Worm (Caenorhabditis elegans): ENCODE data around the gene F46B3.15.
A peak's percentile ranks its signal among the peaks of the same experiment; 100 is the strongest.

Gene F46B3.15

ce11 chrV:20618632-20619031 is 14.9 kb downstream of the F46B3.15 start, which contains the start of gene F46B3.7:
TSS of gene F46B3.7 (minus strand) at chrV:20618732.
- no peak for TF ChIP-seq nhr-90 (tag; optimal IDR thresholded peaks at IDR 0.05; ENCODE audit: poor library complexity)
- no peak for TF ChIP-seq Y116A8C.19 (tag; optimal IDR thresholded peaks at IDR 0.05; ENCODE audit: borderline replicate concordance)
- no peak for TF ChIP-seq zip-4 (GFP tag; optimal IDR thresholded peaks at IDR 0.05)
- no peak for TF ChIP-seq jun-1 (tag; optimal IDR thresholded peaks at IDR 0.05)
- TF ChIP-seq hpl-2 (GFP tag; optimal IDR thresholded peaks at IDR 0.05): no peak
- TF ChIP-seq grh-1 (GFP tag; IDR thresholded peaks at IDR 0.05): no peak
- no peak for TF ChIP-seq ceh-88 (GFP tag; IDR thresholded peaks at IDR 0.05)
- TF ChIP-seq ceh-8 (GFP tag; optimal IDR thresholded peaks at IDR 0.05): no peak
- TF ChIP-seq hlh-4 (tag; optimal IDR thresholded peaks at IDR 0.05): no peak
- no peak for TF ChIP-seq swsn-7 (tag; optimal IDR thresholded peaks at IDR 0.05)
- no peak for TF ChIP-seq nhr-237 (tag; optimal IDR thresholded peaks at IDR 0.05)
- TF ChIP-seq irx-1 (tag; optimal IDR thresholded peaks at IDR 0.05): no peak
- TF ChIP-seq pax-3 (tag; optimal IDR thresholded peaks at IDR 0.05): no peak
- TF ChIP-seq egl-13 (tag; optimal IDR thresholded peaks at IDR 0.05): no peak
- no peak for TF ChIP-seq sptf-1 (tag; optimal IDR thresholded peaks at IDR 0.05)
- TF ChIP-seq ces-1 (GFP tag; optimal IDR thresholded peaks at IDR 0.05): no peak
- TF ChIP-seq ama-1 (optimal IDR thresholded peaks at IDR 0.05): no peak
- TF ChIP-seq pag-3 (tag; optimal IDR thresholded peaks at IDR 0.05; ENCODE audit: borderline replicate concordance, insufficient read depth): no peak

DNA sequence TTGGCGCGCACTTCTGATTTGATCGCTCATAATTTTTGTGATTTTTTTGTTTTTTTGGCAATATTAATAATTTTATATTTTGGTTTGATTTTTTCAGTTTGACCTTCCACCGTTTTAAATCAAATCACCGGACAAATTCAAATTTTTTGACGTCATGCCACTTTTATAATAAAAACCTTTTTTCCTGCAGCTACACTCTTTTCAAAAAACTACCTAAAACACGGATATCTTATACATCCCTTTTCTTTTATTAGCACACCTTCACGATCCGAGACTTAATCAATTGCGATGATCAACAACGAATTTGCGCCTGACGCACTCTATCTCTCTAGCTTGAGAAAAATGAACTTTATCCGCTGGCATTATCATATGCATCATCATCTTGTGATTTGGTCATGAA is 24.0 kb downstream of the F46B3.15 start, which contains the start of gene grd-2:
grd-2 (plus strand) TSS at position 301 of the 400 bp plus-strand sequence.
- TF ChIP-seq C16A3.4 (tag; optimal IDR thresholded peaks at IDR 0.05) (no peak), dsc-1 (tag; optimal IDR thresholded peaks at IDR 0.05) (no peak), lsy-2 (tag; optimal IDR thresholded peaks at IDR 0.05) (no peak), snpc-4 (tag; optimal IDR thresholded peaks at IDR 0.05) (no peak), F16B12.6 (tag; optimal IDR thresholded peaks at IDR 0.05) (no peak), zip-4 (GFP tag; optimal IDR thresholded peaks at IDR 0.05) (no peak), vab-15 (tag; optimal IDR thresholded peaks at IDR 0.05) (no peak), pag-3 (tag; optimal IDR thresholded peaks at IDR 0.05; ENCODE audit: borderline replicate concordance, insufficient read depth) (no peak), tbx-2 (tag; optimal IDR thresholded peaks at IDR 0.05) (no peak), mep-1 (tag; optimal IDR thresholded peaks at IDR 0.05) (no peak), lin-13 (GFP tag; optimal IDR thresholded peaks at IDR 0.05) (no peak), elt-2 (tag; optimal IDR thresholded peaks at IDR 0.05) (no peak), jun-1 (tag; optimal IDR thresholded peaks at IDR 0.05) (no peak), Y116A8C.19 (tag; optimal IDR thresholded peaks at IDR 0.05; ENCODE audit: borderline replicate concordance) (no peak), efl-1 (optimal IDR thresholded peaks at IDR 0.05) (no peak), efl-1 (GFP tag; optimal IDR thresholded peaks at IDR 0.05 in 1 of 2) (no peak), ztf-4 (tag; optimal IDR thresholded peaks at IDR 0.05) (no peak)

DNA sequence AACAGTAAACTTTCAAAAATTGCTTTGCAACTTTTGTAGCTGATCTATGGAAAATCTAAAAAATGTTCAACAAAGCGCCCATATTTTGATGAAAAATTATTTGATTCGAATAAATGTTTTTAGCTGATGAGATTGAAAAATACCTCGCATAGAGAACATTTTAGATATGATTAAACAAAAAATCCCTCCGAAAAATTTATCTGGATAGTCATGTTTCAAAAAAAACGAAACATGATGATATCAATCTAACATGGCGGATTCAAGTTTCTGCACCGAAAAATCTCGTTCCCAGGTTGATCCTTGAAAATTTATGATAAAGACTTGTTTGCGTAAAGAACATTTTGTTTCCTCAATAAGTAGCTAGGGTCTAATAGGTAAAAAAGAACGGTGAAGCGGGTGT is 24.8 kb downstream of the F46B3.15 start, which contains the start of gene ttr-12:
ttr-12 (minus strand) TSS at position 101 of the 400 bp plus-strand sequence.
- TF ChIP-seq hlh-4 (tag; optimal IDR thresholded peaks at IDR 0.05): no peak
- no peak for TF ChIP-seq C34B4.2 (tag; optimal IDR thresholded peaks at IDR 0.05)
- no peak for TF ChIP-seq efl-3 (GFP tag; optimal IDR thresholded peaks at IDR 0.05)

DNA sequence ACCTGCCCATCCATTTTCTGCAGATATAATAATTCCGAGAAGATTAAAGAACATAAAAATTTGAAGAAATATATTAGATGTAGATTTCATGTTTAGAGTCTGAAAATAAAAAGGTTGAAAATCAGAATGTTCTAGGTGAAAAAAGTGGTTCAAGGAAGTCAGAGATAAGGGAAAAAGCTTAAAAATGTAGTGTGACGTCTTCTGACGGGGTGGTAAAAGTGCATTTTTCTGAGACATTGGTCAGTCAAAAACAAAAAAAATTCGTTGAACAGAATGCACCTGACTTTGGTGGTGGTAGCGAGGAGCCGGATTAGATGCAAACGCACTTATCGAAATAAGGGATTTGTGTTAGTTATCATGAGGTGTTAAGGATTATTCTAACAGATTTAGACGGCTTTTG is 26.9 kb downstream of the F46B3.15 start, which contains the start of gene F46B3.23:
F46B3.23 (minus strand) TSS at position 101 of the 400 bp plus-strand sequence.
- TF ChIP-seq pax-3 (tag; optimal IDR thresholded peaks at IDR 0.05) (no peak), dsc-1 (tag; optimal IDR thresholded peaks at IDR 0.05) (peak; percentile 65)

DNA sequence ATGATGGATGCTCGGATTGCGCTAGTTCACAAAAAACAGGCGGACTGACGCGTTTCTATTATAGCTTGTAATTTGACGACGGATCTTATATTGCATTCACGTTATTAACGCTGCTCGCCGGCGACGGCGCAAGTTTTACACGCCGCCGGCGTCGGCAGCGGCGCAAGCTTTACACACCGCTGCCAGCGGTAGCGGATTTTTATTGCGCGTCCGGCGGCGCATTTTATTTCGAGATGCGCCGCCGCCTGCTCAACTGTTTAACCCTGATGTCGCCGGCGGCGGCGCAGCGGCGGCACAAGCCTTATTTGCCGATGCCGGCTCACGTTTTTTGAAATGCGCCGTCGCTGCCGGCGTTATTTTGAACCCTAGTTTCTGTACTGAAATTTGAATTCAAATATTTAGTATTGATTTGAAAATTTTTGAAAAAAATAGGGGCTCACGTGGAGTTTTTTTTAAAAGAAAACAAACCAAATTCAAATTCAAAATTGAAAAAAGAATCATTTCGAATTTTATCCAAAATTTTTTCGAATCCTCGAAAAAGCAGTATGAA is 28.8 kb downstream of the F46B3.15 start, which contains the start of gene ttr-57:
ttr-57 (plus strand) TSS at position 500 of the 550 bp plus-strand sequence.
- no peak for TF ChIP-seq unc-62 (GFP tag; optimal IDR thresholded peaks at IDR 0.05)
- TF ChIP-seq mdl-1 (tag; optimal IDR thresholded peaks at IDR 0.05): no peak
- no peak for TF ChIP-seq efl-3 (GFP tag; optimal IDR thresholded peaks at IDR 0.05)
- no peak for TF ChIP-seq lin-14 (GFP tag; optimal IDR thresholded peaks at IDR 0.05)
- TF ChIP-seq nhr-71 (tag; optimal IDR thresholded peaks at IDR 0.05): no peak
- no peak for TF ChIP-seq ces-1 (GFP tag; optimal IDR thresholded peaks at IDR 0.05)
- TF ChIP-seq alr-1 (tag; optimal IDR thresholded peaks at IDR 0.05; ENCODE audit: borderline replicate concordance): no peak
- no peak for TF ChIP-seq aha-1 (tag; optimal IDR thresholded peaks at IDR 0.05)
- TF ChIP-seq lin-39 (tag; optimal IDR thresholded peaks at IDR 0.05): no peak

All from whole organism, L1 larva.